Fruit fly (Drosophila melanogaster): ENCODE measurements around the gene CG33493.

Gene CG33493

DNA sequence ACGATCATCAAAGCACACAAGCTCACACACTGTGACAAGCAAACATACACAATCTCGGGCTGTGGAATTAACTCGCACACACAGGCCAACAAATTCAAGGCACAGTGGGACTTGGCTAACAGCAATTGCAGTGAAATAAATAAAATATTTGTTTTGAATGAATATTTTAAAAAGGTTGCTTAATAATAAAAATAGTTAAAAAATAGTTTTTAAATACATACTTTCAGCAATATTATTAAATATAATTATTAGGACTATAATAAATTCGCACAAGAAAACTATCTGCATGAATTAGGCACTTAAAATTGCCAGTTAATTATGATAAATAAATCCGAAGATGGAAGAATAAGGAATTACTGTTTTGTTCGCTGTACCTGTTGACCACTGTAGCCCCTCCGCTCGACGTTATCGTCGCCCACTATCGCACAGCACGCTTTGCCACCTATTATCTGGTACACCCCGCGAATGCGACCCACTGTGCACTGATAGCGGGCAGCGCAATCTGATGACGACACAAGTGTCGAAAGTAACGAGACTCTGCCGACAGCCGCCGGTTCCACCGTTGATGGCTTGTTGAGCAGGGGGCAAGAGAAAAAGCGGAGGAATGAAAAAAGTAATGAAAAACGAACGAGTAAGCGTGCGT, 10.1 kb downstream of the CG33493 start (continued):
- TF ChIP-seq Chrac-16 (GFP tag; optimal IDR thresholded peaks at IDR 0.05) (peak; percentile 97), CG11723 (GFP tag; optimal IDR thresholded peaks at IDR 0.05) (peak; percentile 98), nerfin-1 (tag; optimal IDR thresholded peaks at IDR 0.05) (peak; percentile 95), CG31365 (tag; optimal IDR thresholded peaks at IDR 0.05) (peak; percentile 46), Sin3A (optimal IDR thresholded peaks at IDR 0.05) (no peak), CG9797 (GFP tag; optimal IDR thresholded peaks at IDR 0.05) (peak; percentile 65), B-H1 (GFP tag; IDR thresholded peaks at IDR 0.05) (peak; percentile 94), bowl (GFP tag; IDR thresholded peaks at IDR 0.05) (peak; percentile 93), insv (GFP tag; optimal IDR thresholded peaks at IDR 0.05) (peak in 1 of 2 experiments; percentile 81), CG14965 (GFP tag; optimal IDR thresholded peaks at IDR 0.05; ENCODE audit: borderline replicate concordance) (no peak), CG2116 (GFP tag; optimal IDR thresholded peaks at IDR 0.05) (peak; percentile 86), CG43689 (GFP tag; IDR thresholded peaks at IDR 0.05) (peak; percentile 94), Antp (GFP tag; optimal IDR thresholded peaks at IDR 0.05) (peak; percentile 81), zfh2 (GFP tag; optimal IDR thresholded peaks at IDR 0.05) (peak; percentile 81), stc (GFP tag; IDR thresholded peaks at IDR 0.05) (peak; percentile 98), pum (GFP tag; optimal IDR thresholded peaks at IDR 0.05) (peak; percentile 79), CG12391 (tag; optimal IDR thresholded peaks at IDR 0.05) (peak; percentile 99), CG8765 (GFP tag; IDR thresholded peaks at IDR 0.05) (peak; percentile 84), CG13624 (GFP tag; optimal IDR thresholded peaks at IDR 0.05) (peak; percentile 84), MESR4 (GFP tag; optimal IDR thresholded peaks at IDR 0.05) (peak; percentile 29), nom (GFP tag; optimal IDR thresholded peaks at IDR 0.05) (peak; percentile 87), CG6765 (GFP tag; optimal IDR thresholded peaks at IDR 0.05) (peak; percentile 97), crc (GFP tag; optimal IDR thresholded peaks at IDR 0.05) (peak; percentile 67), ap (GFP tag; IDR thresholded peaks at IDR 0.05) (peak; percentile 94), CG4617 (GFP tag; optimal IDR thresholded peaks at IDR 0.05; ENCODE audit: borderline replicate concordance) (peak; percentile 91), CG6813 (GFP tag; optimal IDR thresholded peaks at IDR 0.05) (peak; percentile 97), Lhr (GFP tag; optimal IDR thresholded peaks at IDR 0.05) (peak; percentile 93), jigr1 (GFP tag; IDR thresholded peaks at IDR 0.05) (peak; percentile 98), HLHmδ (GFP tag; optimal IDR thresholded peaks at IDR 0.05) (peak; percentile 83), cg (GFP tag; optimal IDR thresholded peaks at IDR 0.05) (peak; percentile 54), Deaf1 (tag; optimal IDR thresholded peaks at IDR 0.05) (peak; percentile 89), CG1233 (GFP tag; optimal IDR thresholded peaks at IDR 0.05) (peak; percentile 98), sima (GFP tag; optimal IDR thresholded peaks at IDR 0.05) (peak; percentile 42), CG6272 (GFP tag; IDR thresholded peaks at IDR 0.05) (peak; percentile 94), tin (GFP tag; optimal IDR thresholded peaks at IDR 0.05) (peak; percentile 97), CG6654 (GFP tag; optimal IDR thresholded peaks at IDR 0.05) (peak; percentile 91), CG32532 (GFP tag; IDR thresholded peaks at IDR 0.05) (peak; percentile 96), gsb-n (tag; optimal IDR thresholded peaks at IDR 0.05) (peak; percentile 96), exex (tag; optimal IDR thresholded peaks at IDR 0.05) (peak; percentile 91), sna (GFP tag; IDR thresholded peaks at IDR 0.05; ENCODE audit: partially characterized antibody) (no peak), eve (GFP tag; optimal IDR thresholded peaks at IDR 0.05) (peak in 1 of 2 experiments; percentile 99), tap (tag; optimal IDR thresholded peaks at IDR 0.05) (peak; percentile 96), CG17385 (GFP tag; optimal IDR thresholded peaks at IDR 0.05) (peak; percentile 97), CG11456 (GFP tag; IDR thresholded peaks at IDR 0.05) (peak; percentile 93), yki (optimal IDR thresholded peaks at IDR 0.05) (no peak), CG15011 (GFP tag; optimal IDR thresholded peaks at IDR 0.05) (peak; percentile 98), GATAe (GFP tag; conservative IDR thresholded peaks at IDR 0.05) (peak; percentile 96), pho (GFP tag; optimal IDR thresholded peaks at IDR 0.05) (peak; percentile 87), cad (GFP tag; optimal IDR thresholded peaks at IDR 0.05) (no peak), trh (GFP tag; optimal IDR thresholded peaks at IDR 0.05) (peak; percentile 93)

Measured in whole organism, embryonic.